Worm (Caenorhabditis elegans) whole organism, L4/young adult: ENCODE results near the gene F59B10.3.

ENCODE experiments used
- W03F9.2 ChIP-seq: fragments of 150-350 bp; optimal IDR thresholded peaks from 2 replicates; lab custom pipeline; 2014; ENCODE audit warnings: missing biosample characterization, missing genetic modification characterization
- dao-5 ChIP-seq: sonication (generic microtip); optimal IDR thresholded peaks from 2 replicates; lab custom pipeline; 2016; ENCODE audit warnings: missing genotype, missing genetic modification characterization, moderate library complexity, missing compliant biosample characterization
- him-1 ChIP-seq: sonication (generic microtip); optimal IDR thresholded peaks from 2 replicates; lab custom pipeline; 2016; ENCODE audit warnings: missing genotype, missing genetic modification reagents, missing genetic modification characterization, missing compliant biosample characterization

- TF ChIP-seq W03F9.2 (tag; lab: Kevin White, UChicago) (no peak), him-1 (tag; lab: Kevin White, UChicago) (no peak), dao-5 (no peak)
These were observed 37.0 kb downstream of the F59B10.3 start for ce11 chrII:10547311-10547710.
